Fruit fly (Drosophila melanogaster) S2 (cell line): Measurements from ENCODE around the gene TwdlL.

Experiments
- CG8478 ChIP-seq: fragments of >200 bp; optimal IDR thresholded peaks from 2 replicates; lab custom pipeline; 2018
- CTCF ChIP-seq, 2 experiments: fragments of >200 bp; optimal IDR thresholded peaks; 2 replicates each; lab custom pipeline; 2018

Gene TwdlL

dm6 chr3R:26623493-26623956 is 1.9 kb downstream of the TwdlL start, which contains the start of gene TwdlB:
Gene TwdlB, minus strand, starts transcription at chr3R:26623543.
- TF ChIP-seq CG8478 (no peak), CTCF (optimal IDR thresholded peaks at IDR 0.05; lab: Kevin White, UChicago) (no peak)

DNA sequence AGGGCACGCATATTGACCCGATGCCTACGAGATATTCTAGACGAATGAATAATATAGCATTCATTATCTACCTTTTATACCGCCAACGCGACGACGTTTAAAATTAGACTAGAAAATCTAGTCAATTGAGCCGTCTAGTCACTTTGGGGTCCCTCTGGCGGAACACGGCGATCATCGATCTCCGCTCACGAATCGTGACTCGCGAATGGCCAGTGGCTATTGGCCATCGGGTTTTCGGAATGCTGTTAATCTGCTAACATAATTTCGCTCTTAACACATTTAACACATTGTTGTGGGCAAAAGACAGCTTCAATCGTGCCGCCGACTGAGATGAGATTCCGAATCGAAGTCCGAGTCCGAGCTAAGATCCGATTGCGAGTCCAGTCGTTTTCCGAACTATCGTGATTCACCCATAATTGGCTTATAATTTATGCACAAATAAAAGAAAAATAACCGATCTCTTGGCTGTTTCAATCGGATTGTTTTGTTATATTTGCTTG is 4.1 kb downstream of the TwdlL start, which contains the start of gene TwdlP:
Gene TwdlP, minus strand, starts transcription at position 51 of the 500 bp plus-strand sequence.
- TF ChIP-seq CTCF (optimal IDR thresholded peaks at IDR 0.05; lab: Kevin White, UChicago) (no peak), CG8478 (no peak)

dm6 chr3R:26618818-26619217 is 6.6 kb downstream of the TwdlL start, which contains the start of gene TwdlM:
Gene TwdlM, plus strand, starts transcription at chr3R:26619118.
- TF ChIP-seq CG8478 (no peak), CTCF (optimal IDR thresholded peaks at IDR 0.05; lab: Kevin White, UChicago) (no peak)

- TF ChIP-seq CG8478, result no peak
- TF ChIP-seq CTCF (optimal IDR thresholded peaks at IDR 0.05; lab: Kevin White, UChicago), result no peak
These were observed 10.0 kb downstream of the TwdlL start for dm6 chr3R:26615428-26615827.

DNA sequence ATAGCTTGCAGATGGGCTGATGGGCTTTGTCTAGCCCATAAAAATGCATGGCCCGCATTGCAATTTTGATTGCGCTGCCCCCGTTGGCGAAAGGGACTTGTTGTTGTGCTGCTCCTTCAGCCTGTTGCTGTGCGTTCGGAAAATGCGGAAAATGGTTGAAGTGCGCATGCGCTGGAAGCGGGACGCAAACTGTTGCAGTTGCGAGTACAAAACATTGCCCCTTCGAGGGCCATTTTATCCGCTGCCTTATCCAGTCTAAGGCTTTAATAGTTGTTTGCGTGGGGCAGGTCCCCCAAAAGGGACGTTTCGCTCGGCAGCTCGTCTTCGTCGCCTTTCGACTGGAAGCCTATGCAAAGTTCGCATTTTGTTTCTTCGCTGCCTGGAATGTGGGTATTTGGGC is 19.0 kb downstream of the TwdlL start:
- TF ChIP-seq CG8478, result no peak
- no peak for TF ChIP-seq CTCF (optimal IDR thresholded peaks at IDR 0.05; lab: Kevin White, UChicago)

dm6 chr3R:26593847-26594542 is 31.5 kb downstream of the TwdlL start:
- no peak for TF ChIP-seq CTCF (optimal IDR thresholded peaks at IDR 0.05; lab: Kevin White, UChicago)
- TF ChIP-seq CG8478, result no peak

- TF ChIP-seq CG8478, result no peak
- no peak for TF ChIP-seq CTCF (optimal IDR thresholded peaks at IDR 0.05; lab: Kevin White, UChicago)
These were observed 37.3 kb downstream of the TwdlL start for dm6 chr3R:26588158-26588584.
